Fruit fly (Drosophila melanogaster) whole organism, adult: ENCODE data around the gene TwdlS.

Source experiments
- CG12768 ChIP-seq: fragments of 200-800 bp; sonication (Bioruptor generic); optimal IDR thresholded peaks from 2 replicates; lab custom pipeline; 2017; ENCODE audit warnings: missing biosample characterization, missing genetic modification characterization, mild to moderate bottlenecking, moderate library complexity, missing genetic modification reagents
- CG7101 ChIP-seq: fragments of 200-800 bp; sonication (Bioruptor generic); optimal IDR thresholded peaks from 2 replicates; lab custom pipeline; 2018; ENCODE audit warnings: missing biosample characterization, mild to moderate bottlenecking, missing genetic modification characterization, moderate library complexity
- bab1 ChIP-seq: fragments of 200-800 bp; sonication (Bioruptor generic); optimal IDR thresholded peaks from 3 replicates; lab custom pipeline; 2019; ENCODE audit warnings: missing biosample characterization, mild to moderate bottlenecking, missing genetic modification characterization, moderate library complexity
- cnc ChIP-seq, 2 experiments: fragments of >200 bp; optimal IDR thresholded peaks; 2 replicates each; lab custom pipeline; 2017
- tj ChIP-seq: fragments of 200-800 bp; sonication (Bioruptor generic); optimal IDR thresholded peaks from 3 replicates; lab custom pipeline; 2017; ENCODE audit warnings: missing biosample characterization, mild to moderate bottlenecking, missing genetic modification characterization, moderate library complexity

dm6 chr3R:26606498-26606897, 30.0 kb upstream of the TwdlS start:
- TF ChIP-seq bab1 (GFP tag; lab: Kevin White, UChicago), result no peak
- TF ChIP-seq CG7101 (tag; lab: Kevin White, UChicago), result no peak
- no peak for TF ChIP-seq CG12768 (GFP tag; lab: Kevin White, UChicago)
- TF ChIP-seq tj, result no peak
- TF ChIP-seq cnc (optimal IDR thresholded peaks at IDR 0.05; lab: Kevin White, UChicago), result no peak
